Fruit fly (Drosophila melanogaster) whole organism, pupa: ENCODE data around the gene Pkc98E.

Experiments used
- CG10348 ChIP-seq: fragments of 200-800 bp; sonication (Bioruptor generic); IDR thresholded peaks from 2 replicates; pipeline ENCODE4 v1.3.6; 2022; ENCODE audit warnings: missing biosample characterization, missing genetic modification characterization
- CG12605 ChIP-seq: fragments of 200-800 bp; sonication (Bioruptor generic); IDR thresholded peaks from 2 replicates; pipeline ENCODE4 v1.3.6; 2022; ENCODE audit warnings: missing biosample characterization, missing genetic modification characterization
- CG14655 ChIP-seq: fragments of 200-800 bp; sonication (Bioruptor generic); optimal IDR thresholded peaks from 3 replicates; lab custom pipeline; 2017; ENCODE audit warnings: mild to moderate bottlenecking, missing biosample characterization, missing genetic modification reagents, missing genetic modification characterization
- CG15710 ChIP-seq: fragments of 200-800 bp; sonication (Bioruptor generic); optimal IDR thresholded peaks from 2 replicates; lab custom pipeline; 2018; ENCODE audit warnings: missing biosample characterization, mild to moderate bottlenecking, missing genetic modification characterization, moderate library complexity
- CG32121 ChIP-seq: fragments of 200-800 bp; sonication (Bioruptor generic); IDR thresholded peaks from 2 replicates; pipeline ENCODE4 v1.3.6; 2022; ENCODE audit warnings: missing biosample characterization, missing genetic modification characterization
- CG8301 ChIP-seq: fragments of 200-800 bp; sonication (Bioruptor generic); optimal IDR thresholded peaks from 2 replicates; lab custom pipeline; 2018; ENCODE audit warnings: missing biosample characterization, mild to moderate bottlenecking, missing genetic modification characterization
- CG9948 ChIP-seq: fragments of 200-800 bp; sonication (Bioruptor generic); optimal IDR thresholded peaks from 2 replicates; lab custom pipeline; 2018; ENCODE audit warnings: missing biosample characterization, mild to moderate bottlenecking, missing genetic modification characterization, moderate library complexity
- D1 ChIP-seq: fragments of 200-800 bp; sonication (Bioruptor generic); optimal IDR thresholded peaks from 2 replicates; lab custom pipeline; 2018; ENCODE audit warnings: missing biosample characterization, mild to moderate bottlenecking, missing genetic modification characterization, moderate library complexity
- EcR ChIP-seq: fragments of 200-800 bp; sonication (Bioruptor generic); optimal IDR thresholded peaks from 3 replicates; lab custom pipeline; 2019; ENCODE audit warnings: missing biosample characterization, missing genetic modification characterization, mild to moderate bottlenecking, moderate library complexity, missing genetic modification reagents
- Pif1B ChIP-seq: fragments of 200-800 bp; sonication (Bioruptor generic); optimal IDR thresholded peaks from 3 replicates; lab custom pipeline; 2016; ENCODE audit warnings: missing biosample characterization, missing genetic modification characterization
- fd96Ca ChIP-seq: fragments of 200-800 bp; sonication (Bioruptor generic); IDR thresholded peaks from 3 replicates; pipeline ENCODE4 v1.3.6; 2022; ENCODE audit warnings: missing biosample characterization, missing genetic modification characterization
- rn ChIP-seq: fragments of 200-800 bp; sonication (Bioruptor generic); IDR thresholded peaks from 2 replicates; pipeline ENCODE4 v1.3.6; 2022; ENCODE audit warnings: missing biosample characterization, missing genetic modification characterization

DNA sequence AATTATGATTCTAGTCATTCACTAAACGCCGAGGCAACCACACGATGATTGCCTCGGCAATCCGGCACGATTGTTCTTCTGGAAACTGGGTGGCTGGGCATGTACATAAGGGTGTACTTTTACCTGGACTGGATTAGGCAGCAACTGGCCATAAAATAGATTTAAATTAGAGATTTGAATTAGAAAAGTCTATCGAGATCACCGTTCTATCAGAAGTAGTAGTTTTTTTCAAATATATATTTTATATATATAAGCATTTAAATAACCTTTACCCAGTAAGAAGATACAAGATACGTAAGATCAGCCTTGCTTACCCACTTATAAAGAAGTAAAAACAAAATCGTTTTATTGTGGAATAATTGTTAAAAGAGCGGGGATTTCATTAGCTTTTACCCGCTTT is 15.1 kb downstream of the Pkc98E start, which contains the start of gene CG11843:
- TF ChIP-seq EcR (no peak), D1 (tag; lab: Kevin White, UChicago) (no peak), CG9948 (no peak), rn (GFP tag; lab: Robert Waterston, UW) (no peak), CG32121 (GFP tag; lab: Robert Waterston, UW) (no peak), CG8301 (tag; lab: Kevin White, UChicago) (no peak), CG14655 (GFP tag; lab: Kevin White, UChicago) (no peak), CG10348 (GFP tag; lab: Robert Waterston, UW) (no peak), Pif1B (GFP tag; lab: Kevin White, UChicago) (no peak), CG12605 (GFP tag; lab: Robert Waterston, UW) (no peak), CG15710 (tag; lab: Kevin White, UChicago) (no peak), fd96Ca (GFP tag; lab: Robert Waterston, UW) (no peak)
